Worm (Caenorhabditis elegans): ENCODE results near the gene fis-1.

The fis-1 gene

DNA sequence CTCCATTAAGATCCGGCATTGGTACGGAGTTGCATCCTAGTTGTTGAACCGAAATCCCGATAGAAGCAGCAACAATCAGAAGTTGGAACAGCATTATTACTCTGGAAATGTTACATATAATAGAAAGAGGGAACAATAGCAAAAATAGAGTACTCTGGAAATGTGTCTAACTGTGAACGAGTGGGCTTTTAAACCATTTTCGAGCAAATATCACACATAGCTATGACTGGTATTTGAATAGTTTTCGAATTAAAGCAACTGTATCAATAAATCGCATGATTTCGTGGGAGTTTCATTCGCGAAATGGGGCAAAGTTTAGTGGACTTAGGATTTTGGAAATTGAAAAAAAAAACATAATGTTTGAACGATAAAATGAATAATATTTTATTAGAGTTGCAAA is 5.6 kb upstream of the fis-1 start, which contains the start of gene F41G3.10:
TSS of gene F41G3.10 (minus strand) at position 101 of the 400 bp plus-strand sequence.
- TF ChIP-seq ztf-11 (tag; optimal IDR thresholded peaks at IDR 0.05): no peak

ce11 chrII:6750929-6751328 is 4.0 kb upstream of the fis-1 start, which contains the start of gene F41G3.20:
TSS of gene F41G3.20 (minus strand) at chrII:6751029.
- no peak for TF ChIP-seq nhr-237 (tag; optimal IDR thresholded peaks at IDR 0.05)
- TF ChIP-seq elt-2 (tag; optimal IDR thresholded peaks at IDR 0.05): no peak
- no peak for TF ChIP-seq eor-1 (tag; optimal IDR thresholded peaks at IDR 0.05)
- TF ChIP-seq ztf-11 (tag; optimal IDR thresholded peaks at IDR 0.05): no peak
- TF ChIP-seq daf-12 (tag; optimal IDR thresholded peaks at IDR 0.05): no peak
- TF ChIP-seq nhr-11 (tag; optimal IDR thresholded peaks at IDR 0.05): no peak
- TF ChIP-seq nhr-77 (tag; optimal IDR thresholded peaks at IDR 0.05): no peak
- no peak for TF ChIP-seq ama-1 (optimal IDR thresholded peaks at IDR 0.05)
- TF ChIP-seq lin-39 (tag; optimal IDR thresholded peaks at IDR 0.05): no peak
- TF ChIP-seq unc-62 (GFP tag; optimal IDR thresholded peaks at IDR 0.05): no peak
- TF ChIP-seq unc-39 (tag; optimal IDR thresholded peaks at IDR 0.05): no peak
- no peak for TF ChIP-seq R02D3.7 (tag; optimal IDR thresholded peaks at IDR 0.05)
- no peak for TF ChIP-seq fkh-2 (tag; optimal IDR thresholded peaks at IDR 0.05)
- TF ChIP-seq skn-1 (tag; optimal IDR thresholded peaks at IDR 0.05): no peak
- no peak for TF ChIP-seq ceh-28 (tag; optimal IDR thresholded peaks at IDR 0.05)
- no peak for TF ChIP-seq fos-1 (tag; optimal IDR thresholded peaks at IDR 0.05)
- no peak for TF ChIP-seq jun-1 (tag; optimal IDR thresholded peaks at IDR 0.05)

DNA sequence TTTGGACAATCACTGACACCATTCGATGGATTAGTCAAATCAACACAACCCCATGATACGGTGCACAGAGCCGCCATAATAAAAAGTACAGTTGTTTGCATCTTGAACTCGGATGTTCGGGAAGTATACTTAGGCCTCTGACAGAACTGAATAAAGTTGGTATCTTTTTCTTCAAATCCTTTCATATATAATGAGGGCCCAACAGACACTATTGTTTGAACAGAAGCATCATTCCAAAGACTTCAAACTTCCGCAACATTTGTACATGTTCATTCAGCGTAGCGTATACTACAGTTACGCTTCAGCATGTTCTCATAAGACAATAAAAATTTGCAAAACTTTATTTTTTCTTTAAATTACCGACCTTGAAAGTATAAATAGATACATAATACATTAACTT is 2.9 kb upstream of the fis-1 start, which contains the start of gene F41G3.19:
TSS of gene F41G3.19 (minus strand) at position 101 of the 400 bp plus-strand sequence.
- TF ChIP-seq egl-5 (tag; optimal IDR thresholded peaks at IDR 0.05) (no peak), tbx-2 (tag; optimal IDR thresholded peaks at IDR 0.05) (no peak), ceh-16 (tag; optimal IDR thresholded peaks at IDR 0.05) (no peak), mdl-1 (tag; optimal IDR thresholded peaks at IDR 0.05) (no peak), snpc-4 (tag; optimal IDR thresholded peaks at IDR 0.05) (no peak), unc-62 (GFP tag; optimal IDR thresholded peaks at IDR 0.05) (no peak), nhr-28 (tag; optimal IDR thresholded peaks at IDR 0.05) (no peak), lin-39 (tag; optimal IDR thresholded peaks at IDR 0.05) (no peak), fkh-10 (GFP tag; optimal IDR thresholded peaks at IDR 0.05) (no peak), ztf-11 (tag; optimal IDR thresholded peaks at IDR 0.05) (no peak)

DNA sequence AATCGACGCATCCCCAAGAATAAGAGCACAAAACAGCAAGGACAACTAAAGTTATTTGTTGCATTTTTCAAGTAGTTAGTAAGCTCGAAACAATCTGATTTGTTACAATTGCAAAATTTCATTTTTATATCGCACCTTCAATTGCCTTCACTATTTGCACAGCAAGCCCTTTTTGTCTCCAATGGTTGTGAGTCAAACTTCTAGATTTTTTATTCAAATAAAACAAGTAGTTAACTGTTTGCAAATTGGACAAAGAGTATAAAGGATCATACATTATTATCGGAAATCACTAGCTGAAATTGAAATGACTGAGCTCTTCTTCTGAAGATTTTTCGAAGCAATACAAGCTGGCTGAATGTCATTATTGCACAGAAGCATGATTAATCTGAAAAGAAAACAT is 2.1 kb upstream of the fis-1 start, which contains the start of gene F41G3.21:
TSS of gene F41G3.21 (minus strand) at position 101 of the 400 bp plus-strand sequence.
- TF ChIP-seq R02D3.7 (tag; optimal IDR thresholded peaks at IDR 0.05): no peak
- TF ChIP-seq sea-2 (GFP tag; optimal IDR thresholded peaks at IDR 0.05): no peak
- TF ChIP-seq hmg-11 (tag; optimal IDR thresholded peaks at IDR 0.05): no peak

DNA sequence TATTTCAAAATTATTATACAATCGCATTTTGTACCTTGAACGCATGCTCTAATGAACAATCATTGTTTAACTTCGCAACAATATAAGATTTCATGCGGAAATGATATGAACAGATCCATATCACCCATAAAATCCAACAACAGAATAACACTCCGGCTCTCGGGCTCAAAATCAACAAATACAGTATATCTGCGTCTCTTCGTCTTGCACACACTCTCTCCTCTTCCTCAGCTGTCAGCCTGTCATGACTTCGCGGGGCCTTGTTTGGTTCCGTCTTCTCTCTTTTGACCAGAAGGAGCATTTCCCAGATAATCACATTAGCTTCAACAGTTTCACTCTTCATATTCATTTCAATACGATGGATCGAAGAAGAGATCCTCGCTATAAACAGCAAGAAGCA is 1.3 kb downstream of the fis-1 start, which contains the start of gene F41G3.3:
TSS of gene F41G3.3 (plus strand) at position 301 of the 400 bp plus-strand sequence.
- TF ChIP-seq ZK546.5 (tag; optimal IDR thresholded peaks at IDR 0.05) (no peak), lin-39 (tag; optimal IDR thresholded peaks at IDR 0.05) (no peak), ceh-9 (tag; optimal IDR thresholded peaks at IDR 0.05) (no peak), nhr-28 (tag; optimal IDR thresholded peaks at IDR 0.05) (no peak), lsy-12 (tag; optimal IDR thresholded peaks at IDR 0.05) (no peak), nhr-25 (tag; optimal IDR thresholded peaks at IDR 0.05) (no peak), aly-2 (tag; optimal IDR thresholded peaks at IDR 0.05) (no peak), sea-2 (GFP tag; optimal IDR thresholded peaks at IDR 0.05) (no peak)

- TF ChIP-seq nhr-77 (tag; optimal IDR thresholded peaks at IDR 0.05) (no peak), nfya-1 (tag; optimal IDR thresholded peaks at IDR 0.05; ENCODE audit: insufficient read depth) (no peak), sea-2 (GFP tag; optimal IDR thresholded peaks at IDR 0.05) (no peak), aly-2 (tag; optimal IDR thresholded peaks at IDR 0.05) (no peak), zag-1 (tag; optimal IDR thresholded peaks at IDR 0.05) (no peak), nhr-25 (tag; optimal IDR thresholded peaks at IDR 0.05) (no peak), ztf-11 (tag; optimal IDR thresholded peaks at IDR 0.05) (no peak), nhr-43 (tag; optimal IDR thresholded peaks at IDR 0.05; ENCODE audit: poor library complexity, severe bottlenecking) (no peak), mml-1 (tag; optimal IDR thresholded peaks at IDR 0.05) (no peak), elt-2 (tag; optimal IDR thresholded peaks at IDR 0.05) (no peak), R02D3.7 (tag; optimal IDR thresholded peaks at IDR 0.05) (no peak), ceh-28 (tag; optimal IDR thresholded peaks at IDR 0.05) (no peak), fkh-2 (tag; optimal IDR thresholded peaks at IDR 0.05) (no peak), nhr-11 (tag; optimal IDR thresholded peaks at IDR 0.05) (no peak), snpc-4 (tag; optimal IDR thresholded peaks at IDR 0.05) (no peak), ZK546.5 (tag; optimal IDR thresholded peaks at IDR 0.05) (no peak), nhr-67 (tag; optimal IDR thresholded peaks at IDR 0.05) (no peak), fos-1 (tag; optimal IDR thresholded peaks at IDR 0.05) (no peak), hmg-11 (tag; optimal IDR thresholded peaks at IDR 0.05) (no peak), lin-39 (tag; optimal IDR thresholded peaks at IDR 0.05) (no peak)
Measured at ce11 chrII:6764734-6765133, 9.8 kb downstream of the fis-1 start, which contains the start of gene nlp-50. TSS of gene nlp-50 (plus strand) at chrII:6765034.
